Fruit fly (Drosophila melanogaster): ENCODE results near the gene aurA.

Gene aurA

DNA sequence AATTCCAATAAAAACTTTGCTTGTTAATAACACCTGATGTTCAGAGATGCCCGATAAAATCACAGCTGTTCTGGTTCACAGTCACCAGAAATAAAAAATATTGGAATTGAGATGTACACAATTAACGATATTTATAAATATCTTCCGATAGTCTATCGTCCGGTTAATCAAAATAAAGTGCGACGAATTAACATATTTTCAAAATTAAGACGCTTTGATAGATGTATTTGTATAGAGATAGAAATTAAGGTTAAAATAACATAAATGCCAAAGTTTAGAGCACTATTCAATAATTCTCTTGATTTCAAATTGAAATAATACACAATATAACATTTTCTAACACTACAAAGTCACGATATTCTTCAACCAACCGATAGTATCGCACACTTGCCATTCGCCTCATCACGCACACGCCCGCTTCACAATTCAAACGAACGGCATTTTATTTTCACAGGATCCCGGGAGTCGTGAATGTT lies at the start of gene aurA, which contains the start of gene CG3281 (continued):
- peak; percentile 65 for TF ChIP-seq kni (GFP tag; optimal IDR thresholded peaks at IDR 0.05)
- TF ChIP-seq ase (GFP tag; IDR thresholded peaks at IDR 0.05): peak; percentile 32; the same call in 1 of the 3 replicates
- TF ChIP-seq lilli (GFP tag; optimal IDR thresholded peaks at IDR 0.05): peak; percentile 79
- TF ChIP-seq sqz (GFP tag; optimal IDR thresholded peaks at IDR 0.05): peak; percentile 73
- no peak for TF ChIP-seq prd (optimal IDR thresholded peaks at IDR 0.05)
- TF ChIP-seq prd (GFP tag; IDR thresholded peaks at IDR 0.05): peak; percentile 74
- no peak for TF ChIP-seq CG6175 (GFP tag; IDR thresholded peaks at IDR 0.05)
- peak; percentile 88 for TF ChIP-seq Sry-β (GFP tag; optimal IDR thresholded peaks at IDR 0.05)
- TF ChIP-seq CG11456 (GFP tag; IDR thresholded peaks at IDR 0.05): 0 out of 3 replicates have a peak, but pooled peaks have one; percentile 64
- peak; percentile 65 for TF ChIP-seq nerfin-1 (tag; optimal IDR thresholded peaks at IDR 0.05)
- TF ChIP-seq salm (tag; optimal IDR thresholded peaks at IDR 0.05): peak; percentile 15
- TF ChIP-seq mld (GFP tag; IDR thresholded peaks at IDR 0.05; ENCODE audit: partially characterized antibody): peak; percentile 83; the same call in 2 of the 3 replicates
- peak; percentile 69 for TF ChIP-seq pnt (GFP tag; optimal IDR thresholded peaks at IDR 0.05)
- peak; percentile 86 for TF ChIP-seq pzg (GFP tag; optimal IDR thresholded peaks at IDR 0.05)
- peak; percentile 71 for TF ChIP-seq maf-S (GFP tag; optimal IDR thresholded peaks at IDR 0.05)
- peak; percentile 98 for TF ChIP-seq Scr (GFP tag; IDR thresholded peaks at IDR 0.05; ENCODE audit: partially characterized antibody)
- peak; percentile 64 for TF ChIP-seq kay (GFP tag; optimal IDR thresholded peaks at IDR 0.05)
- peak; percentile 47 for TF ChIP-seq Fer3 (tag; optimal IDR thresholded peaks at IDR 0.05)
- TF ChIP-seq da (GFP tag; optimal IDR thresholded peaks at IDR 0.05): no peak
- no peak for TF ChIP-seq CG12769 (tag; optimal IDR thresholded peaks at IDR 0.05)
- peak; percentile 72 for TF ChIP-seq CG32532 (GFP tag; IDR thresholded peaks at IDR 0.05)
- no peak for TF ChIP-seq sens-2 (GFP tag; IDR thresholded peaks at IDR 0.05)
- TF ChIP-seq CG11085 (GFP tag; IDR thresholded peaks at IDR 0.05): peak; percentile 46; the same call in 1 of the 2 replicates
- peak; percentile 72 for TF ChIP-seq CG34376 (GFP tag; optimal IDR thresholded peaks at IDR 0.05)
- TF ChIP-seq CG12391 (tag; optimal IDR thresholded peaks at IDR 0.05): peak; percentile 86
- TF ChIP-seq lov (optimal IDR thresholded peaks at IDR 0.05): no peak
- no peak for TF ChIP-seq lov (GFP tag; IDR thresholded peaks at IDR 0.05)
- peak; percentile 99 for TF ChIP-seq knrl (GFP tag; IDR thresholded peaks at IDR 0.05; ENCODE audit: partially characterized antibody)
- peak; percentile 84 for TF ChIP-seq Elba2 (GFP tag; optimal IDR thresholded peaks at IDR 0.05)
- peak; percentile 56 for TF ChIP-seq CG10209 (GFP tag; optimal IDR thresholded peaks at IDR 0.05)
- peak; percentile 9 for TF ChIP-seq CG9437 (GFP tag; optimal IDR thresholded peaks at IDR 0.05)
- peak; percentile 56 for TF ChIP-seq Atf6 (GFP tag; IDR thresholded peaks at IDR 0.05)
- no peak for TF ChIP-seq jigr1 (GFP tag; IDR thresholded peaks at IDR 0.05)
- peak; percentile 39 for TF ChIP-seq Vsx1 (GFP tag; optimal IDR thresholded peaks at IDR 0.05)
- peak; percentile 86 for TF ChIP-seq trem (tag; optimal IDR thresholded peaks at IDR 0.05)
- peak; percentile 75 for TF ChIP-seq Nf-YC (tag; optimal IDR thresholded peaks at IDR 0.05)
- TF ChIP-seq Neu2 (GFP tag; optimal IDR thresholded peaks at IDR 0.05; ENCODE audit: borderline replicate concordance): peak; percentile 28
- no peak for TF ChIP-seq CG11696 (GFP tag; IDR thresholded peaks at IDR 0.05)
- peak; percentile 60 for TF ChIP-seq CG17359 (tag; optimal IDR thresholded peaks at IDR 0.05)
- peak; percentile 76 for TF ChIP-seq CG17829 (tag; optimal IDR thresholded peaks at IDR 0.05)
- TF ChIP-seq CG17385 (GFP tag; optimal IDR thresholded peaks at IDR 0.05): peak; percentile 44
- TF ChIP-seq sd (tag; optimal IDR thresholded peaks at IDR 0.05): peak; percentile 73
- TF ChIP-seq Deaf1 (tag; optimal IDR thresholded peaks at IDR 0.05): no peak
- TF ChIP-seq pho (GFP tag; optimal IDR thresholded peaks at IDR 0.05): peak; percentile 89
- TF ChIP-seq CG12071 (GFP tag; optimal IDR thresholded peaks at IDR 0.05): no peak
- peak; percentile 88 for TF ChIP-seq nmo (GFP tag; optimal IDR thresholded peaks at IDR 0.05)
- TF ChIP-seq ac (GFP tag; optimal IDR thresholded peaks at IDR 0.05): no peak
- TF ChIP-seq CG6791 (GFP tag; IDR thresholded peaks at IDR 0.05; ENCODE audit: partially characterized antibody): peak; percentile 92
- no peak for TF ChIP-seq oc (tag; optimal IDR thresholded peaks at IDR 0.05)
- peak; percentile 66 for TF ChIP-seq HmgZ (tag; optimal IDR thresholded peaks at IDR 0.05)
